Fruit fly (Drosophila melanogaster) whole organism: Measurements from ENCODE around the gene Tmhs.

Experiments
- psq ChIP-seq: fragments of >200 bp; optimal IDR thresholded peaks from 2 replicates; lab custom pipeline; 2017
- usp ChIP-seq: fragments of >200 bp; optimal IDR thresholded peaks from 2 replicates; lab custom pipeline; 2017; ENCODE audit warnings: missing biosample characterization, missing genetic modification characterization, mixed read lengths

dm6 chr3L:1841984-1842383 is 43.5 kb upstream of the Tmhs start, which contains the start of gene Cpr62Bc:
- no peak for TF ChIP-seq usp (GFP tag; lab: Kevin White, UChicago)
- no peak for TF ChIP-seq psq (lab: Kevin White, UChicago)
